Worm (Caenorhabditis elegans): ENCODE data around the gene hsp-60.
A peak's percentile ranks its signal among the peaks of the same experiment; 100 is the strongest.

hsp-60 gene

ce11 chrIII:1619442-1619841 is at the start of gene hsp-60:
hsp-60 (plus strand) TSS chrIII:1619742.
- TF ChIP-seq aha-1 (tag) (peak; percentile 38), ama-1 (optimal IDR thresholded peaks at IDR 0.05) (no peak), daf-8 (GFP tag; IDR thresholded peaks at IDR 0.05) (no peak)

- TF ChIP-seq php-3 (GFP tag; IDR thresholded peaks at IDR 0.05) (no peak), F10B5.3 (tag; optimal IDR thresholded peaks at IDR 0.05) (no peak), lin-39 (tag; optimal IDR thresholded peaks at IDR 0.05) (no peak), sdz-12 (GFP tag; optimal IDR thresholded peaks at IDR 0.05) (no peak), nhr-102 (tag; optimal IDR thresholded peaks at IDR 0.05) (no peak)
Measured at ce11 chrIII:1570006-1570405, 49.5 kb upstream of the hsp-60 start, which contains the start of gene rep-1. rep-1 (plus strand) TSS chrIII:1570306.

ce11 chrIII:1575651-1576050 is 43.9 kb upstream of the hsp-60 start:
- 0 out of 2 replicates have a peak, but pooled peaks have one; percentile 14 for TF ChIP-seq lin-38 (GFP tag; IDR thresholded peaks at IDR 0.05)
- TF ChIP-seq sdz-12 (GFP tag; optimal IDR thresholded peaks at IDR 0.05) = no peak
- peak; percentile 77 for TF ChIP-seq set-16 (GFP tag; IDR thresholded peaks at IDR 0.05)
- 0 out of 2 replicates have a peak, but pooled peaks have one; percentile 11 for TF ChIP-seq Y105C5A.15 (GFP tag; IDR thresholded peaks at IDR 0.05)

ce11 chrIII:1576451-1576850 is 43.1 kb upstream of the hsp-60 start, which contains the start of gene Y22D7AL.7:
Y22D7AL.7 (plus strand) TSS chrIII:1576751.
- TF ChIP-seq lin-29 (GFP tag; IDR thresholded peaks at IDR 0.05) = no peak

ce11 chrIII:1578566-1578965 is 41.0 kb upstream of the hsp-60 start:
- no peak for TF ChIP-seq daf-8 (GFP tag; IDR thresholded peaks at IDR 0.05)
- peak; percentile 92 for TF ChIP-seq ceh-28 (tag; optimal IDR thresholded peaks at IDR 0.05)

- no peak for TF ChIP-seq nhr-237 (tag; optimal IDR thresholded peaks at IDR 0.05)
- no peak for TF ChIP-seq pha-4 (GFP tag; IDR thresholded peaks at IDR 0.05)
- no peak for TF ChIP-seq pha-4 (tag; optimal IDR thresholded peaks at IDR 0.05)
- TF ChIP-seq set-16 (GFP tag; IDR thresholded peaks at IDR 0.05) = peak; percentile 50
Measured at ce11 chrIII:1579001-1579400, 40.5 kb upstream of the hsp-60 start.

- TF ChIP-seq ceh-82 (tag; optimal IDR thresholded peaks at IDR 0.05) (no peak), zag-1 (tag; optimal IDR thresholded peaks at IDR 0.05) (no peak), snpc-4 (tag; optimal IDR thresholded peaks at IDR 0.05) (no peak), spr-3 (GFP tag; optimal IDR thresholded peaks at IDR 0.05) (no peak), ceh-28 (tag; optimal IDR thresholded peaks at IDR 0.05) (peak; percentile 100)
Measured at ce11 chrIII:1580142-1580541, 39.4 kb upstream of the hsp-60 start.

ce11 chrIII:1583529-1583928 is 36.0 kb upstream of the hsp-60 start:
- TF ChIP-seq ceh-28 (tag; optimal IDR thresholded peaks at IDR 0.05) (peak; percentile 97), egl-43 (GFP tag; IDR thresholded peaks at IDR 0.05) (no peak)

- TF ChIP-seq ces-1 (GFP tag; optimal IDR thresholded peaks at IDR 0.05) (no peak), lin-38 (GFP tag; IDR thresholded peaks at IDR 0.05) (no peak), aha-1 (tag) (peak; percentile 74), ceh-28 (tag; optimal IDR thresholded peaks at IDR 0.05) (peak; percentile 91), dmd-9 (GFP tag; IDR thresholded peaks at IDR 0.05) (no peak), F44E2.7 (GFP tag; IDR thresholded peaks at IDR 0.05) (no peak)
Measured at ce11 chrIII:1584216-1584715, 35.3 kb upstream of the hsp-60 start.
